Fruit fly (Drosophila melanogaster): ENCODE results near the gene Regnase-1.

Regnase-1 gene

DNA sequence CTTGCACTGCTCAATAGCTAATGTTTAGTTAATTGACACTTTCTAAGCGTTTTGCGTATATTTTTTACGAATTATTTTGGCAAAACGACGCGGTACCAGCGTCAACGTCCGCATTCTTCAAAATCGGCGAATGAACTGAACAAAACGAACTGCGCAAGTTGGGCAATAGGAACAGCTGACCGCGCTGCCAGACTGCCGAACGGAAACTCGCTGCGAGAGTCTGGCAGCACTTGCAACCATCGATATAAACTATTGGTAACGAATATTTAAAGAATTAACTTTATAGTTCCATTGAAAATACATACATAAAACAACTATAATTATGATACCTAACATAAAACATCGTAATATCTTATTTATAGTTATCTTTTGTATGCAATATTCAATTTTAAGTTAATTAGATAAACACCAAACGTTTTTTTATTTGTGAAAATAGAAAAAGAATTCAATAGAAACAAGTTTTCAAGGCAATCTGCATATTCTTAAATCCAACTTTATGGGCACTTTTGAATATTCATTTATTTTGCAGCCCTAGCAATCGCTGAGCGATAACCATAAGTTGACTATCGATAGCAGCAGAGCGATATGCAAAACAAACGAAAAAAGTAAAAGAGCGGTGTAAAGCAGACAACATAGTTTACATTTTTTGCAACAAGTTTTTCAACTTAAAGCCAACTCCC lies 27.3 kb downstream of the Regnase-1 start, which contains the start of the genes Hs6st and MED25 (continued):
- TF ChIP-seq cwo (GFP tag; optimal IDR thresholded peaks at IDR 0.05), result peak; percentile 45
- TF ChIP-seq Lhr (GFP tag; optimal IDR thresholded peaks at IDR 0.05), result peak; percentile 45
- no peak for TF ChIP-seq HmgD (GFP tag; optimal IDR thresholded peaks at IDR 0.05)
- peak; percentile 73 for TF ChIP-seq CG13287 (GFP tag; IDR thresholded peaks at IDR 0.05; ENCODE audit: partially characterized antibody)
- no peak for TF ChIP-seq D (optimal IDR thresholded peaks at IDR 0.05)
- TF ChIP-seq D (GFP tag; optimal IDR thresholded peaks at IDR 0.05), result peak; percentile 19
- TF ChIP-seq CG14860 (GFP tag; IDR thresholded peaks at IDR 0.05; ENCODE audit: partially characterized antibody), result peak; percentile 45; the same call in 1 of the 3 replicates
- TF ChIP-seq Myb (GFP tag; optimal IDR thresholded peaks at IDR 0.05), result peak; percentile 69
- TF ChIP-seq CG6813 (GFP tag; optimal IDR thresholded peaks at IDR 0.05), result no peak
- peak; percentile 63; the same call in 1 of the 3 replicates for TF ChIP-seq hb (GFP tag; IDR thresholded peaks at IDR 0.05; ENCODE audit: partially characterized antibody)
- TF ChIP-seq CG33557 (GFP tag; optimal IDR thresholded peaks at IDR 0.05), result peak; percentile 10
- peak; percentile 69 for TF ChIP-seq Blimp-1 (GFP tag; optimal IDR thresholded peaks at IDR 0.05)
- TF ChIP-seq onecut (GFP tag; IDR thresholded peaks at IDR 0.05), result peak; percentile 46; the same call in 1 of the 2 replicates
- TF ChIP-seq vnd (GFP tag; IDR thresholded peaks at IDR 0.05; ENCODE audit: partially characterized antibody), result peak; percentile 65
- peak; percentile 74 for TF ChIP-seq CG18599 (GFP tag; optimal IDR thresholded peaks at IDR 0.05)
- no peak for TF ChIP-seq CG4854 (GFP tag; optimal IDR thresholded peaks at IDR 0.05)
- no peak for TF ChIP-seq wor (GFP tag; IDR thresholded peaks at IDR 0.05)
- TF ChIP-seq Deaf1 (tag; optimal IDR thresholded peaks at IDR 0.05), result no peak
- peak; percentile 38 for TF ChIP-seq grau (tag; optimal IDR thresholded peaks at IDR 0.05)
- TF ChIP-seq CG10543 (GFP tag; optimal IDR thresholded peaks at IDR 0.05), result peak; percentile 77
- no peak for TF ChIP-seq toy (GFP tag; IDR thresholded peaks at IDR 0.05)
- TF ChIP-seq CG34376 (GFP tag; optimal IDR thresholded peaks at IDR 0.05), result peak; percentile 59
- TF ChIP-seq tio (GFP tag; optimal IDR thresholded peaks at IDR 0.05), result no peak
- TF ChIP-seq CG10565 (GFP tag; optimal IDR thresholded peaks at IDR 0.05), result no peak
- no peak for TF ChIP-seq CG17612 (GFP tag; IDR thresholded peaks at IDR 0.05)
- TF ChIP-seq Gsc (GFP tag; IDR thresholded peaks at IDR 0.05), result no peak
- TF ChIP-seq pnt (GFP tag; optimal IDR thresholded peaks at IDR 0.05), result no peak
- no peak for TF ChIP-seq Lim3 (GFP tag; IDR thresholded peaks at IDR 0.05)
- TF ChIP-seq CG10431 (GFP tag; optimal IDR thresholded peaks at IDR 0.05), result no peak
- TF ChIP-seq CG2712 (tag; optimal IDR thresholded peaks at IDR 0.05), result peak; percentile 37
- no peak for TF ChIP-seq CG3065 (GFP tag; optimal IDR thresholded peaks at IDR 0.05)
- no peak for TF ChIP-seq CG30431 (GFP tag; optimal IDR thresholded peaks at IDR 0.05)
- no peak for TF ChIP-seq vfl (GFP tag; optimal IDR thresholded peaks at IDR 0.05)
- TF ChIP-seq otp (GFP tag; IDR thresholded peaks at IDR 0.05), result no peak
- peak; percentile 45 for TF ChIP-seq mirr (GFP tag; optimal IDR thresholded peaks at IDR 0.05)
- TF ChIP-seq nerfin-2 (GFP tag; IDR thresholded peaks at IDR 0.05; ENCODE audit: partially characterized antibody), result peak; percentile 62; the same call in 1 of the 2 replicates
- TF ChIP-seq CG16813 (GFP tag; IDR thresholded peaks at IDR 0.05; ENCODE audit: partially characterized antibody), result peak; percentile 76
- peak; percentile 29 for TF ChIP-seq Six4 (GFP tag; optimal IDR thresholded peaks at IDR 0.05)
- TF ChIP-seq CG7556 (GFP tag; optimal IDR thresholded peaks at IDR 0.05), result peak; percentile 11
- TF ChIP-seq ems (GFP tag; optimal IDR thresholded peaks at IDR 0.05), result no peak
- 0 out of 2 replicates have a peak, but pooled peaks have one; percentile 9 for TF ChIP-seq Nf-YA (GFP tag; IDR thresholded peaks at IDR 0.05)
- TF ChIP-seq dysf (GFP tag; IDR thresholded peaks at IDR 0.05), result 0 out of 3 replicates have a peak, but pooled peaks have one; percentile 29
- peak; percentile 82 for TF ChIP-seq Doc3 (GFP tag; IDR thresholded peaks at IDR 0.05; ENCODE audit: partially characterized antibody)
- TF ChIP-seq CG10147 (GFP tag; optimal IDR thresholded peaks at IDR 0.05), result no peak
- TF ChIP-seq CG14050 (GFP tag; IDR thresholded peaks at IDR 0.05), result peak; percentile 52; the same call in 2 of the 3 replicates
- TF ChIP-seq CG3995 (GFP tag; optimal IDR thresholded peaks at IDR 0.05), result peak; percentile 63
- peak; percentile 57 for TF ChIP-seq CG4424 (GFP tag; optimal IDR thresholded peaks at IDR 0.05)
- TF ChIP-seq CG1233 (GFP tag; optimal IDR thresholded peaks at IDR 0.05), result peak; percentile 60
- TF ChIP-seq Max (GFP tag; optimal IDR thresholded peaks at IDR 0.05), result peak; percentile 44
